Fruit fly (Drosophila melanogaster): Measurements from ENCODE around the gene CG13693.

Gene CG13693

DNA sequence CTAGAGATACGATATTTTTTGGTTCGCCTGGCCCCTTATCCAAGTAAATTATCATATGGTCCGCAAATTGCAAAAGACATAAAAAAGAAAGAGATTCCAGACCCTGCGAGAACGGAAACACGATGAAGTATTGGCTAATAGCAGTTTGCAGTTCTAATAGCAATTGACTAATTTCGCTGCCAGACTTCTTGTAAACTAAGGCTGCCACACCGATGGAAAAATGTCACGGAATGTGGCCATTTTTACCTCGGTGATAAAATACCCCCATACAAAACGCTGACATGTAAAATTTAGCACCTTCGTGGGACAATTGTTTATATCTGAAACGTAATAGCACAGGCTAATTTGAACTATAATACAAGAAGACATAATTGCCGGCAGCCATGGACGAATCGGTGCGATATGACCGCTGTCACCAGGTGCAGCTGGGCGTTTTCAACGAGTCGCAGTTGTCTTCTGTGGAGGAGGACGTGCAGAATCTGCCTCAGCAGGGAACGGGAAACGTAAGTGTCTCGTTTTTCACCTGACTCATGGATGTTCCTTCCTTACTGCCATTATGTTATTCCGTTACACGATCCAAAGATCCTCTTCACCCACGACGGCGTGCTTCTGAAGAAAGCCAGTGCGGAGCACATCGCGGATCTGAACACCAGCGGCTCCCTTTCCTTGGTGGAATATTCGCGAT, 25.0 kb upstream of the CG13693 start, which contains the start of the genes Tbc1d15-17 and CG11617 (continued):
- TF ChIP-seq CG12744 (GFP tag; optimal IDR thresholded peaks at IDR 0.05), result no peak
- TF ChIP-seq Eip74EF (GFP tag; optimal IDR thresholded peaks at IDR 0.05), result no peak
- no peak for TF ChIP-seq Kr (GFP tag; optimal IDR thresholded peaks at IDR 0.05)
- TF ChIP-seq Rfx (GFP tag; IDR thresholded peaks at IDR 0.05), result 0 out of 2 replicates have a peak, but pooled peaks have one; percentile 22
- no peak for TF ChIP-seq ap (GFP tag; IDR thresholded peaks at IDR 0.05)
- TF ChIP-seq CG31224 (GFP tag; IDR thresholded peaks at IDR 0.05), result no peak
- TF ChIP-seq vfl (GFP tag; optimal IDR thresholded peaks at IDR 0.05), result no peak
- peak; percentile 47; the same call in 1 of the 3 replicates for TF ChIP-seq CG34224 (GFP tag; IDR thresholded peaks at IDR 0.05; ENCODE audit: partially characterized antibody)
- TF ChIP-seq ftz-f1 (GFP tag; optimal IDR thresholded peaks at IDR 0.05), result no peak
- TF ChIP-seq GATAe (GFP tag; conservative IDR thresholded peaks at IDR 0.05), result no peak
- peak; percentile 96 for TF ChIP-seq CG4617 (GFP tag; optimal IDR thresholded peaks at IDR 0.05; ENCODE audit: borderline replicate concordance)
- peak in 1 of 2 experiments; percentile 31 for TF ChIP-seq tll (GFP tag; optimal IDR thresholded peaks at IDR 0.05)
- no peak for TF ChIP-seq fd64A (GFP tag; optimal IDR thresholded peaks at IDR 0.05)
- no peak for TF ChIP-seq CG5245 (GFP tag; optimal IDR thresholded peaks at IDR 0.05)
- TF ChIP-seq CG8478 (optimal IDR thresholded peaks at IDR 0.05), result no peak
- no peak for TF ChIP-seq hth (optimal IDR thresholded peaks at IDR 0.05)
- TF ChIP-seq Atf-2 (GFP tag; optimal IDR thresholded peaks at IDR 0.05), result no peak
- TF ChIP-seq org-1 (GFP tag; optimal IDR thresholded peaks at IDR 0.05), result no peak
- peak; percentile 84 for TF ChIP-seq CG2199 (GFP tag; IDR thresholded peaks at IDR 0.05)
- no peak for TF ChIP-seq CG4854 (GFP tag; optimal IDR thresholded peaks at IDR 0.05)
- no peak for TF ChIP-seq peb (GFP tag; IDR thresholded peaks at IDR 0.05)
- 0 out of 2 replicates have a peak, but pooled peaks have one; percentile 19 for TF ChIP-seq hbn (GFP tag; IDR thresholded peaks at IDR 0.05; ENCODE audit: partially characterized antibody)
- no peak for TF ChIP-seq CG31388 (GFP tag; optimal IDR thresholded peaks at IDR 0.05)
- TF ChIP-seq nerfin-2 (GFP tag; IDR thresholded peaks at IDR 0.05; ENCODE audit: partially characterized antibody), result no peak
- TF ChIP-seq Ets97D (GFP tag; optimal IDR thresholded peaks at IDR 0.05), result peak; percentile 93
- TF ChIP-seq Side (GFP tag; optimal IDR thresholded peaks at IDR 0.05), result no peak
- TF ChIP-seq Gsc (GFP tag; IDR thresholded peaks at IDR 0.05), result no peak
- TF ChIP-seq Bdp1 (GFP tag; optimal IDR thresholded peaks at IDR 0.05), result no peak
- TF ChIP-seq Dp (GFP tag; optimal IDR thresholded peaks at IDR 0.05), result peak; percentile 62
- peak in 1 of 2 experiments; percentile 80 for TF ChIP-seq Pdp1 (GFP tag; optimal IDR thresholded peaks at IDR 0.05)
- no peak for TF ChIP-seq CG11504 (tag; optimal IDR thresholded peaks at IDR 0.05)
- no peak for TF ChIP-seq zfh1 (GFP tag; IDR thresholded peaks at IDR 0.05)
- no peak for TF ChIP-seq pan (optimal IDR thresholded peaks at IDR 0.05)
- no peak for TF ChIP-seq pan (GFP tag; optimal IDR thresholded peaks at IDR 0.05 in 1 of 2, IDR thresholded peaks at IDR 0.05 in 1 of 2)
- TF ChIP-seq CG34422 (GFP tag; IDR thresholded peaks at IDR 0.05), result peak; percentile 64; the same call in 1 of the 3 replicates
- TF ChIP-seq croc (GFP tag; conservative IDR thresholded peaks at IDR 0.05), result no peak
- no peak for TF ChIP-seq btn (GFP tag; optimal IDR thresholded peaks at IDR 0.05)
- TF ChIP-seq CG13287 (GFP tag; IDR thresholded peaks at IDR 0.05; ENCODE audit: partially characterized antibody), result peak; percentile 64; the same call in 1 of the 2 replicates
- TF ChIP-seq Myb (GFP tag; optimal IDR thresholded peaks at IDR 0.05), result peak; percentile 88
- TF ChIP-seq dmrt11E (tag; optimal IDR thresholded peaks at IDR 0.05), result no peak
- TF ChIP-seq Oaz (GFP tag; IDR thresholded peaks at IDR 0.05), result no peak
- no peak for TF ChIP-seq CG12299 (tag; optimal IDR thresholded peaks at IDR 0.05)
- no peak for TF ChIP-seq CG1233 (GFP tag; optimal IDR thresholded peaks at IDR 0.05)
- TF ChIP-seq repo (GFP tag; optimal IDR thresholded peaks at IDR 0.05), result no peak
- no peak for TF ChIP-seq luna (GFP tag; optimal IDR thresholded peaks at IDR 0.05)
- TF ChIP-seq shn (GFP tag; optimal IDR thresholded peaks at IDR 0.05), result no peak
- no peak for TF ChIP-seq ems (GFP tag; optimal IDR thresholded peaks at IDR 0.05)
- TF ChIP-seq gcm (GFP tag; optimal IDR thresholded peaks at IDR 0.05), result no peak
- peak; percentile 51 for TF ChIP-seq her (GFP tag; optimal IDR thresholded peaks at IDR 0.05)
- TF ChIP-seq MESR4 (GFP tag; optimal IDR thresholded peaks at IDR 0.05), result peak; percentile 86

Measured in whole organism, embryonic.